Fruit fly (Drosophila melanogaster): ENCODE results near the gene CheB38b.

DNA sequence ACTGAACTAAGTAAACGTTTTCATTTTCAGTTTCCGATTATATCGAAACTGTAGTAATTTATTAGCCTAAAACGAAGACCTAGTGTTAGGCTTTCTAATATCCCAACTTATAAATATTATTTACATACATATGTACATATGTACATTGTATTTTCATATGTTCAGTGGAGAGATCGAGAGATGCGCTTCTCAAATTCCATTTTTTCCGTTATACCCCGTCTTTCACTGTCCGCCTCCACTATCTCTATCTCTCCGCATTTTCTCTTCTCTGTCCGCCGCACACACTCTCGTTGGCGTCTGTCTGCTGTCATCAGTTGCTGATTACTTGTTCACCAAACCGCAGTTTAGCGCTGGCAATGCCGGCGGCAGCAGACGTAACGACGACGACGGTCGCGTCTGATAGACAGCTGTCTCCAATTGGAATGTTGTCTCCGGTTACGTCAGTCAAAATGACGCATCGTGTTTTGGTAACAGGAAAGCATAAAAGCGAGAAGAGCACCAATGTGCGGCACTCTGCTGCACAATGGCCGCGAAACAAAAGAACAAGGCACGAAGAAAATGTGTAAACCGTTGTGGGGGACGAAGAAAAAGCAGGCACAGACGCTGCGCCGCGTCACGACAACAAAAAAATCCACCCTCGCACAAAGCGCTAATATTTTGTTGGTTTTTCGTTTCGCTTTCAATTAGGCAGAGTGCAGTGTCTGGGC is 5.6 kb upstream of the CheB38b start, which contains the start of gene CG9331:
- no peak for TF ChIP-seq h (optimal IDR thresholded peaks at IDR 0.05)
- TF ChIP-seq ttk (optimal IDR thresholded peaks at IDR 0.05) = no peak
- no peak for TF ChIP-seq insv (optimal IDR thresholded peaks at IDR 0.05)
- no peak for TF ChIP-seq psq (optimal IDR thresholded peaks at IDR 0.05)
- TF ChIP-seq Myc (optimal IDR thresholded peaks at IDR 0.05) = no peak
